Worm (Caenorhabditis elegans) whole organism, L1 larva: Measurements from ENCODE around the gene K04C2.7.

ENCODE experiments used
- C34B4.2 ChIP-seq: sonication (generic microtip); optimal IDR thresholded peaks from 2 replicates; lab custom pipeline; 2017; ENCODE audit warnings: mild to moderate bottlenecking, missing genetic modification characterization, missing compliant biosample characterization
- Y116A8C.19 ChIP-seq: sonication (generic microtip); optimal IDR thresholded peaks from 2 replicates; lab custom pipeline; 2016; ENCODE audit warnings: missing compliant biosample characterization, missing genetic modification characterization, borderline replicate concordance
- aly-2 ChIP-seq: fragments of 150-350 bp; optimal IDR thresholded peaks from 2 replicates; lab custom pipeline; 2014; ENCODE audit warnings: missing biosample characterization, missing genetic modification characterization
- blmp-1 ChIP-seq: fragments of 150-350 bp; optimal IDR thresholded peaks from 2 replicates; lab custom pipeline; 2014; ENCODE audit warnings: missing biosample characterization, missing genetic modification characterization
- ceh-8 ChIP-seq: fragments of 200-800 bp; sonication (Bioruptor generic); optimal IDR thresholded peaks from 2 replicates; lab custom pipeline; 2018; ENCODE audit warnings: mild to moderate bottlenecking, missing genetic modification characterization, moderate library complexity, missing compliant biosample characterization
- ceh-88 ChIP-seq: fragments of 200-800 bp; sonication (Bioruptor generic); IDR thresholded peaks from 2 replicates; pipeline ENCODE4 v1.3.6; 2022; ENCODE audit warnings: missing genetic modification characterization, missing compliant biosample characterization
- ceh-90 ChIP-seq: sonication (generic microtip); optimal IDR thresholded peaks from 2 replicates; lab custom pipeline; 2016; ENCODE audit warnings: missing genetic modification characterization, missing compliant biosample characterization
- ces-1 ChIP-seq: fragments of 150-350 bp; optimal IDR thresholded peaks from 2 replicates; lab custom pipeline; 2014; ENCODE audit warnings: missing biosample characterization, missing genetic modification reagents, missing genetic modification characterization
- dsc-1 ChIP-seq: sonication (generic microtip); optimal IDR thresholded peaks from 2 replicates; lab custom pipeline; 2016; ENCODE audit warnings: mild to moderate bottlenecking, missing genetic modification characterization, missing compliant biosample characterization
- efl-1 ChIP-seq, 4 experiments: fragments of 150-350 bp; optimal IDR thresholded peaks in 3 of 4; peaks in 1 of 4; 1 replicate in 1 of 4; 2 replicates in 3 of 4; lab custom pipeline; 2014; ENCODE audit warnings: missing biosample characterization in 2 of 4, missing genetic modification characterization in 2 of 4, missing genetic modification reagents in 2 of 4
- efl-3 ChIP-seq: fragments of 200-800 bp; sonication (Bioruptor generic); optimal IDR thresholded peaks from 2 replicates; lab custom pipeline; 2018; ENCODE audit warnings: mild to moderate bottlenecking, missing genetic modification characterization, missing compliant biosample characterization
- fkh-4 ChIP-seq: sonication (generic microtip); optimal IDR thresholded peaks from 2 replicates; lab custom pipeline; 2016; ENCODE audit warnings: missing compliant biosample characterization, missing genetic modification characterization, borderline replicate concordance
- fkh-8 ChIP-seq: sonication (generic microtip); optimal IDR thresholded peaks from 2 replicates; lab custom pipeline; 2016; ENCODE audit warnings: mild to moderate bottlenecking, missing genetic modification characterization, missing compliant biosample characterization
- fos-1 ChIP-seq: fragments of 150-350 bp; optimal IDR thresholded peaks from 2 replicates; lab custom pipeline; 2014; ENCODE audit warnings: missing biosample characterization, missing genetic modification characterization
- grh-1 ChIP-seq: fragments of 200-800 bp; sonication (Bioruptor generic); IDR thresholded peaks from 2 replicates; pipeline ENCODE4 v1.3.6; 2022; ENCODE audit warnings: missing genetic modification reagents, missing genetic modification characterization, missing compliant biosample characterization
- hlh-17 ChIP-seq: fragments of 200-800 bp; sonication (Bioruptor generic); optimal IDR thresholded peaks from 2 replicates; lab custom pipeline; 2018; ENCODE audit warnings: missing genetic modification characterization, mild to moderate bottlenecking, missing compliant biosample characterization, moderate library complexity, borderline replicate concordance
- hpl-2 ChIP-seq: fragments of 150-350 bp; optimal IDR thresholded peaks from 2 replicates; lab custom pipeline; 2014; ENCODE audit warnings: missing biosample characterization, missing genetic modification reagents, missing genetic modification characterization
- irx-1 ChIP-seq: sonication (generic microtip); optimal IDR thresholded peaks from 2 replicates; lab custom pipeline; 2016; ENCODE audit warnings: missing genetic modification characterization, missing compliant biosample characterization
- lin-13 ChIP-seq: fragments of 150-350 bp; optimal IDR thresholded peaks from 2 replicates; lab custom pipeline; 2014; ENCODE audit warnings: missing biosample characterization, missing genetic modification reagents, missing genetic modification characterization
- lin-35 ChIP-seq, 2 experiments: fragments of 150-350 bp; optimal IDR thresholded peaks; 2 replicates each; lab custom pipeline; 2014; ENCODE audit warnings: missing biosample characterization in 2 of 2, missing genetic modification characterization in 2 of 2, missing genetic modification reagents in 2 of 2
- lir-3 ChIP-seq: sonication (generic microtip); optimal IDR thresholded peaks from 2 replicates; lab custom pipeline; 2016; ENCODE audit warnings: mild to moderate bottlenecking, missing genetic modification characterization, moderate library complexity, missing compliant biosample characterization; ENCODE audit not compliant: poor library complexity
- mab-9 ChIP-seq: fragments of 200-800 bp; sonication (Bioruptor generic); IDR thresholded peaks from 2 replicates; pipeline ENCODE4 v1.3.6; 2022; ENCODE audit warnings: missing genetic modification reagents, missing genetic modification characterization, missing compliant biosample characterization
- mep-1 ChIP-seq: fragments of 150-350 bp; optimal IDR thresholded peaks from 2 replicates; lab custom pipeline; 2014; ENCODE audit warnings: missing biosample characterization, missing genetic modification characterization
- nhr-28 ChIP-seq: fragments of 150-350 bp; optimal IDR thresholded peaks from 2 replicates; lab custom pipeline; 2014; ENCODE audit warnings: missing biosample characterization, missing genetic modification characterization
- nhr-47 ChIP-seq: sonication (generic microtip); optimal IDR thresholded peaks from 2 replicates; lab custom pipeline; 2016; ENCODE audit warnings: mild to moderate bottlenecking, missing genetic modification characterization, moderate library complexity, missing compliant biosample characterization
- nhr-71 ChIP-seq: sonication (generic microtip); optimal IDR thresholded peaks from 2 replicates; lab custom pipeline; 2016; ENCODE audit warnings: mild to moderate bottlenecking, missing genetic modification characterization, moderate library complexity, missing compliant biosample characterization
- nhr-84 ChIP-seq: sonication (generic microtip); optimal IDR thresholded peaks from 2 replicates; lab custom pipeline; 2017; ENCODE audit warnings: missing biosample characterization, missing genetic modification characterization
- pag-3 ChIP-seq: sonication (generic microtip); optimal IDR thresholded peaks from 2 replicates; lab custom pipeline; 2017; ENCODE audit warnings: missing genetic modification characterization, mild to moderate bottlenecking, missing compliant biosample characterization, antibody characterized with exemption, borderline replicate concordance; ENCODE audit not compliant: insufficient read depth
- pax-3 ChIP-seq: fragments of 200-800 bp; sonication (Bioruptor generic); optimal IDR thresholded peaks from 2 replicates; lab custom pipeline; 2018; ENCODE audit warnings: mild to moderate bottlenecking, missing genetic modification characterization, moderate library complexity, missing compliant biosample characterization
- rnt-1 ChIP-seq: sonication (generic microtip); optimal IDR thresholded peaks from 2 replicates; lab custom pipeline; 2016; ENCODE audit warnings: mild to moderate bottlenecking, missing genetic modification characterization, moderate library complexity, missing compliant biosample characterization
- sox-4 ChIP-seq: sonication (generic microtip); optimal IDR thresholded peaks from 2 replicates; lab custom pipeline; 2016; ENCODE audit warnings: missing genetic modification characterization, missing compliant biosample characterization
- sptf-1 ChIP-seq: fragments of 150-350 bp; optimal IDR thresholded peaks from 2 replicates; lab custom pipeline; 2014; ENCODE audit warnings: missing biosample characterization, missing genetic modification characterization
- sup-37 ChIP-seq: fragments of 200-800 bp; sonication (Bioruptor generic); optimal IDR thresholded peaks from 2 replicates; lab custom pipeline; 2018; ENCODE audit warnings: mild to moderate bottlenecking, missing genetic modification characterization, missing compliant biosample characterization
- tbx-2 ChIP-seq: sonication (generic microtip); optimal IDR thresholded peaks from 2 replicates; lab custom pipeline; 2016; ENCODE audit warnings: missing genetic modification characterization, missing compliant biosample characterization
- unc-62 ChIP-seq: fragments of 150-350 bp; optimal IDR thresholded peaks from 2 replicates; lab custom pipeline; 2014; ENCODE audit warnings: missing biosample characterization, missing genetic modification reagents, missing genetic modification characterization
- unc-86 ChIP-seq: sonication (generic microtip); optimal IDR thresholded peaks from 2 replicates; lab custom pipeline; 2016; ENCODE audit warnings: missing genetic modification characterization, missing compliant biosample characterization
- vab-15 ChIP-seq: sonication (generic microtip); optimal IDR thresholded peaks from 2 replicates; lab custom pipeline; 2017; ENCODE audit warnings: missing genotype, mild to moderate bottlenecking, missing genetic modification characterization, missing compliant biosample characterization
- xbp-1 ChIP-seq: sonication (generic microtip); optimal IDR thresholded peaks from 2 replicates; lab custom pipeline; 2016; ENCODE audit warnings: missing genetic modification characterization, missing compliant biosample characterization
- ztf-11 ChIP-seq, 2 experiments: sonication (generic microtip); optimal IDR thresholded peaks; 2 replicates each; lab custom pipeline; 2016 to 2017; ENCODE audit warnings: missing genetic modification characterization in 2 of 2, missing biosample characterization in 1 of 2, missing compliant biosample characterization in 1 of 2

The K04C2.7 gene

DNA sequence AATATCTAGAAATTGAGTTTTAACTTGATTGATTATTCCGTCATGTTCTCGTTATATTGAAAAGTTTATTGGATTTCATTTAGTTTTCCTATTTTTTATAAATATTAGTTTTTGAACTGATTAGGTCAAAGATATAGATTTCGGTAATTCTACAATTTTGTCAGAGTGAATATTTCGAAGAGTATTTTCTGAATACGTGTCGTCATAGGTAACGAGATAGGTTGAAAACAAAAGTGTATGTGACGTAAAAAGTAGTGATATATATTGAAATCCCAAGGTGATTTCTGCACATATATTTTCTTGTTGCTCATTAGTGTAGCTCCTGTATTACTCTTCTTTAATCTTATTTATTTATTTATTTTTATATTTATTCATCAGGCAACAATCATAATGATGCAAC, at the start of gene K04C2.7:
TSS of gene K04C2.7 (plus strand) at position 301 of the 400 bp plus-strand sequence.
- TF ChIP-seq ceh-8 (GFP tag; lab: Kevin White, UChicago) (peak; percentile 3), unc-86 (tag; lab: Kevin White, UChicago) (no peak), efl-1 (optimal IDR thresholded peaks at IDR 0.05; lab: Kevin White, UChicago) (no peak), efl-1 (GFP tag; optimal IDR thresholded peaks at IDR 0.05 in 1 of 2; lab: Kevin White, UChicago) (no peak), lin-13 (GFP tag; lab: Kevin White, UChicago) (no peak), Y116A8C.19 (tag; lab: Kevin White, UChicago) (no peak), hlh-17 (GFP tag; lab: Kevin White, UChicago) (no peak), dsc-1 (peak; percentile 2), fkh-8 (tag; lab: Kevin White, UChicago) (peak; percentile 49), nhr-47 (peak; percentile 4), nhr-71 (tag; lab: Kevin White, UChicago) (peak; percentile 9), pag-3 (no peak), sup-37 (GFP tag; lab: Kevin White, UChicago) (no peak)
- TF ChIP-seq, all 84 proteins: peak for 5

DNA sequence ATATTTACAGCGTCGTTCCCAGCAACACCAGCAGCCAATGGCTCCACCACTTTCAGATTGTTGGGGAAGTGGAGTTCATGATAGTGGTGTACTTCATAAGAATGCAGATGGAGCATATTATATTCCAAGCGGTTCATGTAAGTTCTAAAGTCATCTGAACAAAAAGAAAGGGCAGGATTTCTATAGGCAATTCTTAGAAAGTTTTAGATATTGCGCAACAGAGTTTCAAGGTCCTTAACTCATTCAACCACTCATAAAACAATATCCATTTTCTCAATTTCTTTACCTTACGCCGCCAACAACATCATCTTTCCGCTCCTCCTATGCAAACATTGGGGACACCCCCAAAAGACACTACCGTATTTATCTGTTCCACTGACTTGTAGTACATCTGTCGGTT, 49.6 kb upstream of the K04C2.7 start:
- TF ChIP-seq fos-1 (no peak), rnt-1 (tag; lab: Kevin White, UChicago) (no peak), ces-1 (GFP tag; lab: Kevin White, UChicago) (no peak), grh-1 (GFP tag; lab: Robert Waterston, UW) (no peak), ceh-90 (tag; lab: Kevin White, UChicago) (no peak), pax-3 (tag; lab: Kevin White, UChicago) (no peak), vab-15 (tag; lab: Kevin White, UChicago) (no peak), sptf-1 (tag; lab: Kevin White, UChicago) (no peak), ceh-88 (no peak), efl-3 (no peak), unc-86 (tag; lab: Kevin White, UChicago) (no peak), tbx-2 (tag; lab: Kevin White, UChicago) (no peak), ztf-11 (tag; optimal IDR thresholded peaks at IDR 0.05; lab: Kevin White, UChicago) (no peak), lir-3 (no peak)

DNA sequence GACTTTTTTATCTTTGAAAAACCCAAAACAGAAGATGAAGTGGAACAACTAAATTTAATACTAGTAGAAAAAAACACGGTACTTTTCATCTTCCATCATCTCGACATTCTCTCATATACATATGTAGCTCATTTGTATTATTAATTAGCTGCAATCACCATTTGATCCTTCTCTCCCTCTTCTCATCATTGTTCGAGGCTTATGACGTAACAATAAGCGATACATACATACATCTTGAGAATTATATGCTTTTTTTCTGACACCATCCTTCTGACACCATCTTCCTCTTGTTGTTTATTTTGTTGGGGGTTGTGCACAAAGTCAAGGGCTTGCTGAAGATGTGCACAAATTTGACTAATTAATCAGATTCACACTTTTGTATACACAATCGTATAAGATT, 43.6 kb upstream of the K04C2.7 start:
- TF ChIP-seq xbp-1: no peak
- TF ChIP-seq hpl-2 (GFP tag; lab: Kevin White, UChicago): no peak
- no peak for TF ChIP-seq grh-1 (GFP tag; lab: Robert Waterston, UW)
- no peak for TF ChIP-seq blmp-1 (tag; lab: Kevin White, UChicago)
- TF ChIP-seq ceh-8 (GFP tag; lab: Kevin White, UChicago): no peak
- no peak for TF ChIP-seq efl-1 (optimal IDR thresholded peaks at IDR 0.05; lab: Kevin White, UChicago)
- TF ChIP-seq efl-1 (GFP tag; optimal IDR thresholded peaks at IDR 0.05 in 1 of 2; lab: Kevin White, UChicago): no peak
- TF ChIP-seq unc-62 (GFP tag; lab: Kevin White, UChicago): no peak
- TF ChIP-seq fkh-4: no peak
- no peak for TF ChIP-seq C34B4.2 (tag; lab: Kevin White, UChicago)
- TF ChIP-seq mab-9: no peak
- TF ChIP-seq fkh-8 (tag; lab: Kevin White, UChicago): no peak
- TF ChIP-seq mep-1 (tag; lab: Kevin White, UChicago): no peak
- TF ChIP-seq irx-1 (tag; lab: Kevin White, UChicago): no peak
- TF ChIP-seq tbx-2 (tag; lab: Kevin White, UChicago): no peak
- no peak for TF ChIP-seq ces-1 (GFP tag; lab: Kevin White, UChicago)
- TF ChIP-seq, all 84 proteins: peak for 0

DNA sequence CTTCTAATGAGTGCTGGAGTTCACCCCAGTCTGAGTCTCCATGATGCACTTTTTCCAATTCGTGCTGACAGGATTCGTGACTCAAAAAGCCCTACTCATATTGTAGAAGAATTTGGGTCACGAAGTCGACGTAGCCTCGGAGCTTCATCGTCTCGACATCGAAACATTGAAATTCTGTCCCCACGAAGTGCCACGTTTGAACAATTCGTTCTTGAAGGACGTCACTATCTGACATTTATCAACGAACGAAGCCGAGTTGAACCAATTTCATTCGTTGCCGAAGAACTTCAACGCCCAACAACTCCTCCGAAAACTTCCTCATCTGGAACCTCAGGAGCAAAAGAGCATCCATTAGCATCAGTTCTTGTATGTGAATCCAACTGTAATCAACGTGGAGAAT, 41.8 kb upstream of the K04C2.7 start:
- no peak for TF ChIP-seq hlh-17 (GFP tag; lab: Kevin White, UChicago)
- TF ChIP-seq lin-35 (GFP tag; optimal IDR thresholded peaks at IDR 0.05; lab: Kevin White, UChicago): no peak
- no peak for TF ChIP-seq sox-4 (tag; lab: Kevin White, UChicago)
- TF ChIP-seq nhr-84 (tag; lab: Kevin White, UChicago): no peak
- TF ChIP-seq aly-2 (tag; lab: Kevin White, UChicago): no peak
- no peak for TF ChIP-seq nhr-28
